Fruit fly (Drosophila melanogaster): ENCODE results near the gene CG18598.

CG18598 gene

dm6 chr3R:18298900-18299321 is 48.0 kb downstream of the CG18598 start, which contains the start of gene Dlc90F:
Gene Dlc90F (plus strand): TSS chr3R:18299229.
- TF ChIP-seq cnc (optimal IDR thresholded peaks at IDR 0.05) = no peak
- TF ChIP-seq Crg-1 (GFP tag; optimal IDR thresholded peaks at IDR 0.05) = peak; percentile 72
- peak; percentile 79 for TF ChIP-seq Hr96 (GFP tag; optimal IDR thresholded peaks at IDR 0.05)
- TF ChIP-seq CG12768 (GFP tag; optimal IDR thresholded peaks at IDR 0.05) = peak; percentile 49
- peak; percentile 93 for TF ChIP-seq kay (GFP tag; ENCODE audit: borderline replicate concordance)
- peak; percentile 36 for TF ChIP-seq pad (GFP tag; optimal IDR thresholded peaks at IDR 0.05)
- peak; percentile 39 for TF ChIP-seq Clk (GFP tag; optimal IDR thresholded peaks at IDR 0.05)
- peak; percentile 69 for TF ChIP-seq bab1 (GFP tag; optimal IDR thresholded peaks at IDR 0.05)
- TF ChIP-seq CG5204 (GFP tag; optimal IDR thresholded peaks at IDR 0.05) = no peak
- TF ChIP-seq CG1620 (GFP tag; optimal IDR thresholded peaks at IDR 0.05) = peak; percentile 57
- peak; percentile 85 for TF ChIP-seq toe (GFP tag; optimal IDR thresholded peaks at IDR 0.05)
- TF ChIP-seq CG33017 (tag; optimal IDR thresholded peaks at IDR 0.05) = peak; percentile 45
- peak; percentile 47 for TF ChIP-seq tj (GFP tag; optimal IDR thresholded peaks at IDR 0.05)
- peak; percentile 71 for TF ChIP-seq CG7101 (tag; optimal IDR thresholded peaks at IDR 0.05)
- peak; percentile 45 for TF ChIP-seq ovo (GFP tag; optimal IDR thresholded peaks at IDR 0.05)
- peak; percentile 66 for TF ChIP-seq Mnt (GFP tag; optimal IDR thresholded peaks at IDR 0.05)
- peak; percentile 35 for TF ChIP-seq CG7045 (GFP tag; optimal IDR thresholded peaks at IDR 0.05)
- peak; percentile 61 for TF ChIP-seq CG11617 (GFP tag; optimal IDR thresholded peaks at IDR 0.05)
- peak; percentile 59 for TF ChIP-seq CG14711 (tag; optimal IDR thresholded peaks at IDR 0.05)
- TF ChIP-seq cic (GFP tag; optimal IDR thresholded peaks at IDR 0.05) = no peak
